Fruit fly (Drosophila melanogaster) whole organism, prepupa: ENCODE data around the gene CG33764.

Source experiments
- Blimp-1 ChIP-seq: fragments of 200-800 bp; sonication (Bioruptor generic); optimal IDR thresholded peaks from 3 replicates; lab custom pipeline; 2017; ENCODE audit warnings: missing biosample characterization, missing genetic modification characterization, mild to moderate bottlenecking, moderate library complexity, missing genetic modification reagents
- CG10631 ChIP-seq: fragments of 200-800 bp; sonication (Bioruptor generic); optimal IDR thresholded peaks from 2 replicates; lab custom pipeline; 2016; ENCODE audit warnings: missing biosample characterization, missing genetic modification characterization
- CG10669 ChIP-seq: fragments of 200-800 bp; sonication (Bioruptor generic); optimal IDR thresholded peaks from 3 replicates; lab custom pipeline; 2018; ENCODE audit warnings: missing biosample characterization, mild to moderate bottlenecking, missing genetic modification characterization, moderate library complexity
- CG11294 ChIP-seq: fragments of 200-800 bp; sonication (Bioruptor generic); IDR thresholded peaks from 2 replicates; pipeline ENCODE4 v1.3.6; 2022; ENCODE audit warnings: missing biosample characterization, missing genetic modification characterization
- CG11762 ChIP-seq: fragments of 200-800 bp; sonication (Bioruptor generic); optimal IDR thresholded peaks from 3 replicates; lab custom pipeline; 2016; ENCODE audit warnings: missing biosample characterization, missing genetic modification characterization; ENCODE audit not compliant: insufficient read depth
- CG11902 ChIP-seq: fragments of 200-800 bp; sonication (Bioruptor generic); optimal IDR thresholded peaks from 3 replicates; lab custom pipeline; 2016; ENCODE audit warnings: missing biosample characterization, missing genetic modification characterization
- CG15336 ChIP-seq: fragments of 200-800 bp; sonication (Bioruptor generic); IDR thresholded peaks from 2 replicates; pipeline ENCODE4 v1.3.6; 2022; ENCODE audit warnings: missing biosample characterization, missing genetic modification characterization
- CG1621 ChIP-seq: fragments of 200-800 bp; sonication (Bioruptor generic); optimal IDR thresholded peaks from 3 replicates; lab custom pipeline; 2018; ENCODE audit warnings: missing biosample characterization, mild to moderate bottlenecking, missing genetic modification characterization
- CG3032 ChIP-seq: fragments of 200-800 bp; optimal IDR thresholded peaks from 2 replicates; lab custom pipeline; 2019; ENCODE audit warnings: missing biosample characterization, mild to moderate bottlenecking, missing genetic modification characterization, moderate library complexity
- CG31627 ChIP-seq: fragments of 200-800 bp; sonication (Bioruptor generic); optimal IDR thresholded peaks from 3 replicates; lab custom pipeline; 2016; ENCODE audit warnings: missing biosample characterization, missing genetic modification characterization
- CG34406 ChIP-seq: fragments of 200-800 bp; sonication (Bioruptor generic); optimal IDR thresholded peaks from 3 replicates; lab custom pipeline; 2016; ENCODE audit warnings: missing biosample characterization, missing genetic modification characterization
- CG4318 ChIP-seq: fragments of 200-800 bp; sonication (Bioruptor generic); optimal IDR thresholded peaks from 3 replicates; lab custom pipeline; 2017; ENCODE audit warnings: missing biosample characterization, mild to moderate bottlenecking, missing genetic modification characterization
- CG6163 ChIP-seq: fragments of 200-800 bp; sonication (Bioruptor generic); IDR thresholded peaks from 3 replicates; pipeline ENCODE4 v1.3.6; 2022; ENCODE audit warnings: missing biosample characterization, missing genetic modification characterization
- CG6854 ChIP-seq: fragments of 200-800 bp; sonication (Bioruptor generic); optimal IDR thresholded peaks from 2 replicates; lab custom pipeline; 2017; ENCODE audit warnings: missing biosample characterization, mild to moderate bottlenecking, missing genetic modification characterization
- CG7368 ChIP-seq: fragments of 200-800 bp; sonication (Bioruptor generic); optimal IDR thresholded peaks from 3 replicates; lab custom pipeline; 2016; ENCODE audit warnings: missing biosample characterization, missing genetic modification characterization
- CG8119 ChIP-seq: fragments of 200-800 bp; sonication (Bioruptor generic); IDR thresholded peaks from 3 replicates; pipeline ENCODE4 v1.3.6; 2022; ENCODE audit warnings: missing biosample characterization, missing genetic modification characterization
- CG8319 ChIP-seq: fragments of 200-800 bp; sonication (Bioruptor generic); optimal IDR thresholded peaks from 3 replicates; lab custom pipeline; 2016; ENCODE audit warnings: missing biosample characterization, missing genetic modification characterization
- CG8632 ChIP-seq: fragments of 200-800 bp; sonication (Bioruptor generic); optimal IDR thresholded peaks from 3 replicates; lab custom pipeline; 2016; ENCODE audit warnings: missing biosample characterization, missing genetic modification characterization
- Eip75B ChIP-seq: fragments of 200-800 bp; sonication (Bioruptor generic); optimal IDR thresholded peaks from 3 replicates; lab custom pipeline; 2016; ENCODE audit warnings: missing biosample characterization, missing genetic modification characterization
- Eip78C ChIP-seq: fragments of 200-800 bp; sonication (Bioruptor generic); peaks from one replicate; lab custom pipeline; 2016; ENCODE audit warnings: missing biosample characterization, missing genetic modification characterization
- Hr38 ChIP-seq: sonication (Bioruptor generic); optimal IDR thresholded peaks from 2 replicates; lab custom pipeline; 2016; ENCODE audit warnings: missing biosample characterization, missing genetic modification characterization
- Hr4 ChIP-seq: fragments of 200-800 bp; sonication (Bioruptor generic); optimal IDR thresholded peaks from 3 replicates; lab custom pipeline; 2016; ENCODE audit warnings: missing biosample characterization, missing genetic modification characterization
- Met ChIP-seq: fragments of 200-800 bp; sonication (Bioruptor generic); optimal IDR thresholded peaks from 3 replicates; lab custom pipeline; 2016; ENCODE audit warnings: missing biosample characterization, missing genetic modification characterization
- OdsH ChIP-seq: fragments of 200-800 bp; sonication (Bioruptor generic); optimal IDR thresholded peaks from 3 replicates; lab custom pipeline; 2016; ENCODE audit warnings: missing biosample characterization, missing genetic modification characterization
- Sox14 ChIP-seq: fragments of 200-800 bp; sonication (Bioruptor generic); optimal IDR thresholded peaks from 3 replicates; lab custom pipeline; 2016; ENCODE audit warnings: missing biosample characterization, missing genetic modification characterization
- achi ChIP-seq: fragments of 200-800 bp; sonication (Bioruptor generic); optimal IDR thresholded peaks from 3 replicates; lab custom pipeline; 2016; ENCODE audit warnings: missing biosample characterization, missing genetic modification characterization
- cyc ChIP-seq: fragments of 200-800 bp; sonication (Bioruptor generic); optimal IDR thresholded peaks from 3 replicates; lab custom pipeline; 2016; ENCODE audit warnings: missing biosample characterization, missing genetic modification characterization
- dsx ChIP-seq: fragments of 200-800 bp; optimal IDR thresholded peaks from 3 replicates; lab custom pipeline; 2019; ENCODE audit warnings: missing biosample characterization, mild to moderate bottlenecking, missing genetic modification characterization, moderate library complexity; ENCODE audit not compliant: poor library complexity, severe bottlenecking
- eg ChIP-seq: fragments of 200-800 bp; sonication (Bioruptor generic); IDR thresholded peaks from 3 replicates; pipeline ENCODE4 v1.3.6; 2022; ENCODE audit warnings: missing biosample characterization, missing genetic modification characterization
- esn ChIP-seq: fragments of 200-800 bp; sonication (Bioruptor generic); optimal IDR thresholded peaks from 2 replicates; lab custom pipeline; 2016; ENCODE audit warnings: missing biosample characterization, mild to moderate bottlenecking, missing genetic modification characterization, moderate library complexity
- fd59A ChIP-seq: fragments of 200-800 bp; sonication (Bioruptor generic); optimal IDR thresholded peaks from 2 replicates; lab custom pipeline; 2017; ENCODE audit warnings: missing biosample characterization, mild to moderate bottlenecking, missing genetic modification characterization, missing genetic modification reagents
- fkh ChIP-seq: fragments of 200-800 bp; sonication (Bioruptor generic); optimal IDR thresholded peaks from 3 replicates; lab custom pipeline; 2017; ENCODE audit warnings: missing biosample characterization, mild to moderate bottlenecking, missing genetic modification characterization, moderate library complexity
- lz ChIP-seq: fragments of 200-800 bp; sonication (Bioruptor generic); optimal IDR thresholded peaks from 3 replicates; lab custom pipeline; 2016; ENCODE audit warnings: missing biosample characterization, missing genetic modification characterization
- net ChIP-seq: fragments of 200-800 bp; sonication (Bioruptor generic); optimal IDR thresholded peaks from 3 replicates; lab custom pipeline; 2016; ENCODE audit warnings: missing biosample characterization, missing genetic modification characterization
- pdm3 ChIP-seq: fragments of 200-800 bp; sonication (Bioruptor generic); optimal IDR thresholded peaks from 3 replicates; lab custom pipeline; 2016; ENCODE audit warnings: missing biosample characterization, missing genetic modification characterization
- salr ChIP-seq, 2 experiments: fragments of 200-800 bp; sonication (Bioruptor generic); optimal IDR thresholded peaks; 3 replicates each; lab custom pipeline; 2016 to 2018; ENCODE audit warnings: missing biosample characterization in 2 of 2, missing genetic modification characterization in 2 of 2, mild to moderate bottlenecking in 1 of 2
- spab ChIP-seq: fragments of 200-800 bp; sonication (Bioruptor generic); optimal IDR thresholded peaks from 2 replicates; lab custom pipeline; 2017; ENCODE audit warnings: missing biosample characterization, mild to moderate bottlenecking, missing genetic modification characterization, missing genetic modification reagents
- ss ChIP-seq, 2 experiments: fragments of 200-800 bp; sonication (Bioruptor generic); optimal IDR thresholded peaks; 2 replicates in 1 of 2; 3 replicates in 1 of 2; lab custom pipeline; 2017 to 2018; ENCODE audit warnings: mild to moderate bottlenecking in 2 of 2, missing biosample characterization in 2 of 2, missing genetic modification characterization in 2 of 2, moderate library complexity in 1 of 2
- svp ChIP-seq: fragments of 200-800 bp; sonication (Bioruptor generic); peaks from one replicate; lab custom pipeline; 2016; ENCODE audit warnings: missing biosample characterization, missing genetic modification characterization
- topi ChIP-seq: fragments of 200-800 bp; sonication (Bioruptor generic); optimal IDR thresholded peaks from 3 replicates; lab custom pipeline; 2016; ENCODE audit warnings: missing biosample characterization, missing genetic modification characterization

The CG33764 gene

dm6 chr3L:4239442-4240322 is 27.6 kb downstream of the CG33764 start, which contains the start of gene Sqor (continued):
- TF ChIP-seq cyc (GFP tag; lab: Kevin White, UChicago) = peak; percentile 91
- peak; percentile 100 for TF ChIP-seq Eip78C (GFP tag; lab: Kevin White, UChicago)
- TF ChIP-seq CG4318 (GFP tag; lab: Kevin White, UChicago) = peak; percentile 97
- peak; percentile 95 for TF ChIP-seq Eip75B (GFP tag; lab: Kevin White, UChicago)
- peak; percentile 91 for TF ChIP-seq CG10669 (GFP tag; lab: Kevin White, UChicago)
- TF ChIP-seq Hr4 = peak; percentile 98
- peak; percentile 93 for TF ChIP-seq achi (GFP tag; lab: Kevin White, UChicago)
- TF ChIP-seq esn (GFP tag; lab: Kevin White, UChicago) = peak; percentile 96
- peak; percentile 94 for TF ChIP-seq CG31627 (GFP tag; lab: Kevin White, UChicago)
- TF ChIP-seq Sox14 = peak; percentile 97
- peak; percentile 88 for TF ChIP-seq CG11902
- TF ChIP-seq spab = peak; percentile 88
- peak; percentile 85 for TF ChIP-seq Blimp-1 (GFP tag; lab: Kevin White, UChicago)
- peak; percentile 94 for TF ChIP-seq lz (GFP tag; lab: Kevin White, UChicago)
- TF ChIP-seq svp = peak; percentile 99
- peak; percentile 94 for TF ChIP-seq eg
- peak; percentile 92 for TF ChIP-seq CG8632 (GFP tag; lab: Kevin White, UChicago)
- TF ChIP-seq fd59A (GFP tag; lab: Kevin White, UChicago) = peak; percentile 93
- TF ChIP-seq CG1621 = peak; percentile 86
- peak; percentile 86 for TF ChIP-seq dsx (GFP tag; lab: Kevin White, UChicago)
- peak; percentile 91 for TF ChIP-seq CG7368 (GFP tag; lab: Kevin White, UChicago)
- TF ChIP-seq CG6854 (GFP tag; lab: Kevin White, UChicago) = peak; percentile 91
- TF ChIP-seq CG10631 (GFP tag; lab: Kevin White, UChicago) = peak; percentile 92
- TF ChIP-seq Hr38 (GFP tag; lab: Kevin White, UChicago) = peak; percentile 46
- no peak for TF ChIP-seq Met
- TF ChIP-seq OdsH = peak; percentile 95
- TF ChIP-seq CG11294 (GFP tag; lab: Robert Waterston, UW) = peak; percentile 87
- peak; percentile 89 to 97 for TF ChIP-seq salr (GFP tag; optimal IDR thresholded peaks at IDR 0.05; lab: Kevin White, UChicago)
- peak; percentile 95 for TF ChIP-seq CG6163 (GFP tag; lab: Robert Waterston, UW)

dm6 chr3L:4238195-4238594 is 29.1 kb downstream of the CG33764 start:
- no peak for TF ChIP-seq topi (GFP tag; lab: Kevin White, UChicago)
- no peak for TF ChIP-seq svp
- TF ChIP-seq achi (GFP tag; lab: Kevin White, UChicago) = no peak
- TF ChIP-seq, all 60 proteins: peak for 0

- peak; percentile 35 for TF ChIP-seq Eip78C (GFP tag; lab: Kevin White, UChicago)
- no peak for TF ChIP-seq CG4318 (GFP tag; lab: Kevin White, UChicago)
Observed at dm6 chr3L:4236097-4236572, 31.2 kb downstream of the CG33764 start, which contains the start of gene ImpL2. TSS of gene ImpL2 (minus strand) at chr3L:4236147.

- no peak for TF ChIP-seq pdm3 (GFP tag; lab: Kevin White, UChicago)
- peak in 1 of 2 experiments; percentile 46 for TF ChIP-seq ss (GFP tag; optimal IDR thresholded peaks at IDR 0.05; lab: Kevin White, UChicago)
- no peak for TF ChIP-seq CG8319 (GFP tag; lab: Kevin White, UChicago)
- 0 out of 2 replicates have a peak, but pooled peaks have one; percentile 18 for TF ChIP-seq CG15336 (GFP tag; lab: Robert Waterston, UW)
- TF ChIP-seq svp = peak; percentile 84
- no peak for TF ChIP-seq CG8119 (GFP tag; lab: Robert Waterston, UW)
- no peak for TF ChIP-seq CG3032 (tag; lab: Kevin White, UChicago)
- no peak for TF ChIP-seq CG11762
- TF ChIP-seq OdsH = no peak
- no peak for TF ChIP-seq CG1621
- no peak for TF ChIP-seq CG11294 (GFP tag; lab: Robert Waterston, UW)
- TF ChIP-seq CG6163 (GFP tag; lab: Robert Waterston, UW) = no peak
- TF ChIP-seq fd59A (GFP tag; lab: Kevin White, UChicago) = no peak
- peak; percentile 42 for TF ChIP-seq fkh
- TF ChIP-seq net (GFP tag; lab: Kevin White, UChicago) = no peak
- no peak for TF ChIP-seq CG10631 (GFP tag; lab: Kevin White, UChicago)
- no peak for TF ChIP-seq CG34406
Observed at dm6 chr3L:4233603-4234277, 33.6 kb downstream of the CG33764 start.
